Fruit fly (Drosophila melanogaster) whole organism, wandering third instar larva: Measurements from ENCODE around the gene Rph.

Source experiments
- Hr78 ChIP-seq: fragments of >200 bp; optimal IDR thresholded peaks from 2 replicates; lab custom pipeline; 2017; ENCODE audit warnings: missing biosample characterization, missing genetic modification characterization
- brk ChIP-seq: fragments of 200-800 bp; sonication (Bioruptor generic); optimal IDR thresholded peaks from 2 replicates; lab custom pipeline; 2016; ENCODE audit warnings: missing biosample characterization, mild to moderate bottlenecking, missing genetic modification characterization
- dl ChIP-seq, 2 experiments: fragments of 175-275, 200-275 bp in 1 of 2; fragments of 200-275 bp in 1 of 2; sonication (Bioruptor generic); optimal IDR thresholded peaks; lab custom pipeline; 2018; ENCODE audit warnings: mild to moderate bottlenecking in 2 of 2, missing biosample characterization in 2 of 2, missing genetic modification characterization in 2 of 2, moderate library complexity in 2 of 2; ENCODE audit not compliant: partially characterized antibody in 2 of 2, insufficient read depth in 1 of 2
- ey ChIP-seq: fragments of 200-800 bp; sonication (Bioruptor generic); optimal IDR thresholded peaks from 2 replicates; lab custom pipeline; 2016; ENCODE audit warnings: missing biosample characterization, missing genetic modification characterization
- fru ChIP-seq: fragments of 200-800 bp; sonication (Bioruptor generic); optimal IDR thresholded peaks from 3 replicates; lab custom pipeline; 2016; ENCODE audit warnings: missing biosample characterization, mild to moderate bottlenecking, missing genetic modification characterization
- h ChIP-seq: fragments of 200-800 bp; sonication (Bioruptor generic); optimal IDR thresholded peaks from 3 replicates; lab custom pipeline; 2016; ENCODE audit warnings: missing biosample characterization, mild to moderate bottlenecking, missing genetic modification characterization
- woc ChIP-seq: sonication (Bioruptor generic); optimal IDR thresholded peaks from 2 replicates; lab custom pipeline; 2016; ENCODE audit warnings: missing biosample characterization, mild to moderate bottlenecking, missing genetic modification characterization

DNA sequence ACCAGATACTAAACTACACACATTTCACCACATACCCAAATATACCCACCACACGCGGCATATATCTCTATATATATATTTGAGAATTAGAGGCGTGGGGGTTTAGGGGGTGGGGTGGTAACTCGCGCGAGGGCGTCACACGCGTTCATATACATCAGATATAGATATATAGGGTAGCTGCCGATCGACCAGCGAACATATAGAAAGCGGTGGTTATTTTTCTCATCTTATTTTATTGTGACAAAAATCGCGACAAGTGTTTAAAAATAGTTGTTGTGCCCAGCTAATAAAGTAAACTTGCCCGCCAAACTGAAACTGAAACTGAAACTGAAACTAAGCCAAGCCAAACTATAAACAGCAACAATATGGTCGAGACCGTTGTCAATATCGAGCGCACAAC lies 15.2 kb upstream of the Rph start:
- TF ChIP-seq Hr78 (GFP tag; lab: Kevin White, UChicago) (no peak), h (GFP tag; lab: Kevin White, UChicago) (no peak), dl (GFP tag; optimal IDR thresholded peaks at IDR 0.05; lab: Kevin White, UChicago; ENCODE audit: insufficient read depth in 1 of 2, partially characterized antibody in 2 of 2) (no peak), woc (no peak), brk (no peak), ey (no peak), fru (GFP tag; lab: Kevin White, UChicago) (no peak)
